Fruit fly (Drosophila melanogaster) whole organism, embryonic: ENCODE data around the gene CG8870.

ENCODE experiments used
- Bdp1 ChIP-seq: fragments of 200-800 bp; sonication (Bioruptor generic); optimal IDR thresholded peaks from 3 replicates; lab custom pipeline; 2016; ENCODE audit warnings: missing biosample characterization, missing genetic modification characterization
- CG10366 ChIP-seq: fragments of 200-800 bp; sonication (Bioruptor generic); IDR thresholded peaks from 2 replicates; pipeline ENCODE4 v1.3.6; 2022; ENCODE audit warnings: missing biosample characterization, missing genetic modification characterization
- CG10654 ChIP-seq: fragments of 200-800 bp; sonication (Bioruptor generic); optimal IDR thresholded peaks from 2 replicates; lab custom pipeline; 2016; ENCODE audit warnings: missing biosample characterization, missing genetic modification characterization
- CG11696 ChIP-seq: fragments of 200-800 bp; sonication (Bioruptor generic); IDR thresholded peaks from 2 replicates; pipeline ENCODE4 v1.3.6; 2022; ENCODE audit warnings: missing biosample characterization, missing genetic modification characterization
- CG12155 ChIP-seq: fragments of 200-800 bp; sonication (Bioruptor generic); optimal IDR thresholded peaks from 3 replicates; lab custom pipeline; 2016; ENCODE audit warnings: missing biosample characterization, missing genetic modification characterization
- CG14710 ChIP-seq: fragments of 200-800 bp; sonication (Bioruptor generic); optimal IDR thresholded peaks from 3 replicates; lab custom pipeline; 2019; ENCODE audit warnings: missing biosample characterization, mild to moderate bottlenecking, missing genetic modification characterization, moderate library complexity
- CG16813 ChIP-seq: fragments of 200-800 bp; sonication (Bioruptor generic); IDR thresholded peaks from 3 replicates; pipeline ENCODE4 v1.3.6; 2022; ENCODE audit warnings: missing biosample characterization, missing genetic modification characterization; ENCODE audit not compliant: partially characterized antibody
- CG16863 ChIP-seq: fragments of 200-800 bp; sonication (Bioruptor generic); optimal IDR thresholded peaks from 3 replicates; lab custom pipeline; 2016; ENCODE audit warnings: missing biosample characterization, missing genetic modification characterization
- CG17186 ChIP-seq: fragments of 200-800 bp; sonication (Bioruptor generic); optimal IDR thresholded peaks from 3 replicates; lab custom pipeline; 2017; ENCODE audit warnings: missing biosample characterization, missing genetic modification reagents, missing genetic modification characterization
- CG17612 ChIP-seq: fragments of 200-800 bp; sonication (Bioruptor generic); IDR thresholded peaks from 2 replicates; pipeline ENCODE4 v1.3.6; 2022; ENCODE audit warnings: missing biosample characterization, missing genetic modification characterization
- CG1792 ChIP-seq: fragments of 200-800 bp; sonication (Bioruptor generic); optimal IDR thresholded peaks from 2 replicates; lab custom pipeline; 2016; ENCODE audit warnings: missing biosample characterization, missing genetic modification characterization
- CG2202 ChIP-seq: fragments of 200-800 bp; sonication (Bioruptor generic); optimal IDR thresholded peaks from 2 replicates; lab custom pipeline; 2018; ENCODE audit warnings: missing biosample characterization, mild to moderate bottlenecking, missing genetic modification characterization
- CG2678 ChIP-seq: fragments of 200-800 bp; sonication (Bioruptor generic); optimal IDR thresholded peaks from 3 replicates; lab custom pipeline; 2019; ENCODE audit warnings: missing biosample characterization, mild to moderate bottlenecking, missing genetic modification characterization, moderate library complexity
- CG30403 ChIP-seq: fragments of 200-800 bp; sonication (Bioruptor generic); optimal IDR thresholded peaks from 3 replicates; lab custom pipeline; 2016; ENCODE audit warnings: missing biosample characterization, missing genetic modification characterization
- CG33557 ChIP-seq: fragments of 200-800 bp; sonication (Bioruptor generic); optimal IDR thresholded peaks from 2 replicates; lab custom pipeline; 2019; ENCODE audit warnings: missing biosample characterization, mild to moderate bottlenecking, missing genetic modification characterization, moderate library complexity
- CG43689 ChIP-seq: fragments of 200-800 bp; sonication (Bioruptor generic); IDR thresholded peaks from 2 replicates; pipeline ENCODE4 v1.3.6; 2022; ENCODE audit warnings: missing biosample characterization, missing genetic modification characterization
- CG4707 ChIP-seq: fragments of 200-800 bp; sonication (Bioruptor generic); optimal IDR thresholded peaks from 2 replicates; lab custom pipeline; 2018; ENCODE audit warnings: missing biosample characterization, mild to moderate bottlenecking, missing genetic modification characterization, moderate library complexity
- CG5245 ChIP-seq: fragments of 200-800 bp; sonication (Bioruptor generic); optimal IDR thresholded peaks from 3 replicates; lab custom pipeline; 2016; ENCODE audit warnings: missing biosample characterization, missing genetic modification characterization
- CG6765 ChIP-seq: fragments of 200-800 bp; sonication (Bioruptor generic); optimal IDR thresholded peaks from 3 replicates; lab custom pipeline; 2017; ENCODE audit warnings: missing biosample characterization, mild to moderate bottlenecking, missing genetic modification characterization
- CG7556 ChIP-seq: fragments of 200-800 bp; sonication (Bioruptor generic); optimal IDR thresholded peaks from 2 replicates; lab custom pipeline; 2017; ENCODE audit warnings: missing biosample characterization, mild to moderate bottlenecking, missing genetic modification characterization
- CG7928 ChIP-seq: fragments of 200-800 bp; sonication (Bioruptor generic); optimal IDR thresholded peaks from 2 replicates; lab custom pipeline; 2017; ENCODE audit warnings: missing biosample characterization, mild to moderate bottlenecking, missing genetic modification characterization
- CG8478 ChIP-seq: fragments of >200 bp; optimal IDR thresholded peaks from 2 replicates; lab custom pipeline; 2018
- CG9609 ChIP-seq: fragments of 200-800 bp; sonication (Bioruptor generic); optimal IDR thresholded peaks from 3 replicates; lab custom pipeline; 2016; ENCODE audit warnings: missing biosample characterization, missing genetic modification characterization
- Dfd ChIP-seq, 2 experiments: fragments of >200 bp; optimal IDR thresholded peaks; 2 replicates each; lab custom pipeline; 2017; ENCODE audit warnings: missing biosample characterization in 2 of 2, missing genetic modification characterization in 2 of 2
- HLH4C ChIP-seq: fragments of 200-800 bp; sonication (Bioruptor generic); IDR thresholded peaks from 3 replicates; pipeline ENCODE4 v1.3.6; 2022; ENCODE audit warnings: missing biosample characterization, missing genetic modification characterization; ENCODE audit not compliant: partially characterized antibody
- HmgD ChIP-seq: fragments of 200-800 bp; sonication (Bioruptor generic); optimal IDR thresholded peaks from 3 replicates; lab custom pipeline; 2016; ENCODE audit warnings: missing biosample characterization, missing genetic modification characterization
- Hmx ChIP-seq: fragments of 200-800 bp; sonication (Bioruptor generic); optimal IDR thresholded peaks from 2 replicates; lab custom pipeline; 2016; ENCODE audit warnings: missing biosample characterization, missing genetic modification characterization
- MBD-R2 ChIP-seq: fragments of 200-800 bp; sonication (Bioruptor generic); IDR thresholded peaks from 2 replicates; pipeline ENCODE4 v1.3.6; 2022; ENCODE audit warnings: missing biosample characterization, missing genetic modification characterization
- Mad ChIP-seq: fragments of 200-800 bp; sonication (Bioruptor generic); optimal IDR thresholded peaks from 2 replicates; lab custom pipeline; 2016; ENCODE audit warnings: missing biosample characterization, missing genetic modification characterization
- Med ChIP-seq: fragments of 200-800 bp; sonication (Bioruptor generic); peaks from one replicate; lab custom pipeline; 2016; ENCODE audit warnings: missing biosample characterization, missing genetic modification characterization, mild to moderate bottlenecking, inconsistent platforms, moderate library complexity
- Sin3A ChIP-seq: fragments of >200 bp; optimal IDR thresholded peaks from 2 replicates; lab custom pipeline; 2018
- Sox102F ChIP-seq: fragments of 200-800 bp; sonication (Bioruptor generic); optimal IDR thresholded peaks from 2 replicates; lab custom pipeline; 2018; ENCODE audit warnings: missing biosample characterization, mild to moderate bottlenecking, missing genetic modification characterization, moderate library complexity
- Stat92E ChIP-seq, 3 experiments: fragments of >200 bp in 2 of 3; fragments of 200-800 bp in 1 of 3; sonication (Bioruptor generic) in 1 of 3; optimal IDR thresholded peaks; 2 replicates each; lab custom pipeline; 2017 to 2019; ENCODE audit warnings: missing biosample characterization in 3 of 3, missing genetic modification characterization in 3 of 3, mild to moderate bottlenecking in 1 of 3, moderate library complexity in 1 of 3
- YL-1 ChIP-seq: fragments of 200-800 bp; sonication (Bioruptor generic); optimal IDR thresholded peaks from 3 replicates; lab custom pipeline; 2017; ENCODE audit warnings: missing biosample characterization, mild to moderate bottlenecking, missing genetic modification characterization
- al ChIP-seq: fragments of 200-800 bp; sonication (Bioruptor generic); IDR thresholded peaks from 2 replicates; pipeline ENCODE4 v1.3.6; 2022; ENCODE audit warnings: missing biosample characterization, missing genetic modification characterization
- corto ChIP-seq: fragments of 200-800 bp; sonication (Bioruptor generic); optimal IDR thresholded peaks from 2 replicates; lab custom pipeline; 2016; ENCODE audit warnings: missing biosample characterization, mild to moderate bottlenecking, missing genetic modification characterization, moderate library complexity
- ems ChIP-seq: fragments of 200-800 bp; sonication (Bioruptor generic); optimal IDR thresholded peaks from 3 replicates; lab custom pipeline; 2016; ENCODE audit warnings: missing biosample characterization, missing genetic modification characterization
- eve ChIP-seq, 2 experiments: fragments of >200 bp; optimal IDR thresholded peaks; 2 replicates each; lab custom pipeline; 2017; ENCODE audit warnings: missing biosample characterization in 2 of 2, missing genetic modification characterization in 2 of 2
- fru ChIP-seq: fragments of >200 bp; optimal IDR thresholded peaks from 2 replicates; lab custom pipeline; 2017
- gce ChIP-seq: fragments of 200-800 bp; sonication (Bioruptor generic); IDR thresholded peaks from 3 replicates; pipeline ENCODE4 v1.3.6; 2022; ENCODE audit warnings: missing biosample characterization, missing genetic modification characterization
- gsb-n ChIP-seq: fragments of 200-800 bp; sonication (Bioruptor generic); optimal IDR thresholded peaks from 3 replicates; lab custom pipeline; 2018; ENCODE audit warnings: missing biosample characterization, mild to moderate bottlenecking, missing genetic modification characterization
- lola ChIP-seq, 3 experiments: fragments of >200 bp in 2 of 3; fragments of 200-800 bp in 1 of 3; sonication (Bioruptor generic) in 1 of 3; optimal IDR thresholded peaks; 2 replicates each; lab custom pipeline; 2017 to 2019; ENCODE audit warnings: missing biosample characterization in 3 of 3, missing genetic modification characterization in 3 of 3, mild to moderate bottlenecking in 1 of 3, moderate library complexity in 1 of 3
- mirr ChIP-seq: fragments of 200-800 bp; sonication (Bioruptor generic); optimal IDR thresholded peaks from 3 replicates; lab custom pipeline; 2018; ENCODE audit warnings: missing biosample characterization, mild to moderate bottlenecking, missing genetic modification characterization
- psq ChIP-seq: fragments of 200-800 bp; sonication (Bioruptor generic); optimal IDR thresholded peaks from 2 replicates; lab custom pipeline; 2017; ENCODE audit warnings: missing biosample characterization, missing genetic modification characterization
- rib ChIP-seq: fragments of 200-800 bp; sonication (Bioruptor generic); IDR thresholded peaks from 2 replicates; pipeline ENCODE4 v1.3.6; 2022; ENCODE audit warnings: missing biosample characterization, missing genetic modification characterization
- sqz ChIP-seq: fragments of 200-800 bp; sonication (Bioruptor generic); optimal IDR thresholded peaks from 3 replicates; lab custom pipeline; 2018; ENCODE audit warnings: missing biosample characterization, mild to moderate bottlenecking, missing genetic modification characterization
- ttk ChIP-seq: fragments of 200-800 bp; sonication (Bioruptor generic); IDR thresholded peaks from 2 replicates; pipeline ENCODE4 v2.1.2; 2022; ENCODE audit warnings: missing biosample characterization, missing genetic modification characterization

The CG8870 gene

DNA sequence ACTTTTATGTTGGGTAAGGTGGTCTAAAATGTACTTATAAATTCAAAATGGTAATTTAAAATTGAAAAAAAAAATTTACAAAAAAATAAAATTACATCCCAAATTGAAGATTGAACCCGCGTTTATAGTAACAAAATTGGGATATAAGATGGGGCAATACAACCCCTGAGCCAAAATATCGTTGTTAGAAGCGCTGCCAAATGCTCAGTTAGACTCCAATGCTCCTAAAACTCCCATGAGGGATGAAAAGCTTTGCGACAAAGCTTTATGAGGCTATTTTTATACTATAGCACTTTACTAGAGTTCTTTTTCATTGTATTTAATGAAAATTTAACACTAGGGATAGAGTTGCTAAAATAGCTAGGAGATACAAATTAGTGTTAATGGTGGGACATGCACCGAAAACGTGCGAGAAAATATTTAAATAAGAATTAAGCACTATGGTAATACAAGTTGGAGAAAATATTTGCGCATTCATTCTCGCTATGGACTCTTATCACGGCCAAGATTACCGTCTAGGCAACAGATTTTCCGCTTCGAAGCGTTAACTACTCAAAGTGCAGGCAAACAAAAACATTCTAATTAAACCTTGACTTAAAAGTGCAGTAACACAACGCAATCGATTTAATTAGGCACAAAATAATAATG is 16.2 kb upstream of the CG8870 start:
- TF ChIP-seq HLH4C (GFP tag; lab: Robert Waterston, UW) (0 out of 3 replicates have a peak, but pooled peaks have one; percentile 44), CG16813 (GFP tag; lab: Robert Waterston, UW) (no peak), CG2202 (no peak), eve (GFP tag; optimal IDR thresholded peaks at IDR 0.05; lab: Kevin White, UChicago) (peak in 1 of 2 experiments; percentile 80), psq (GFP tag; lab: Kevin White, UChicago) (no peak), CG30403 (GFP tag; lab: Kevin White, UChicago) (no peak), CG5245 (GFP tag; lab: Kevin White, UChicago) (no peak), YL-1 (GFP tag; lab: Kevin White, UChicago) (no peak), CG10366 (no peak), CG6765 (GFP tag; lab: Kevin White, UChicago) (no peak), CG14710 (no peak), gce (GFP tag; lab: Robert Waterston, UW) (no peak), Hmx (GFP tag; lab: Kevin White, UChicago) (no peak), Bdp1 (GFP tag; lab: Kevin White, UChicago) (peak; percentile 96), Mad (no peak), Med (GFP tag; lab: Kevin White, UChicago) (peak; percentile 23), ems (GFP tag; lab: Kevin White, UChicago) (no peak), gsb-n (tag; lab: Kevin White, UChicago) (no peak), CG8478 (lab: Kevin White, UChicago) (no peak), CG7556 (no peak)
- TF ChIP-seq, all 482 proteins: peak for 4

DNA sequence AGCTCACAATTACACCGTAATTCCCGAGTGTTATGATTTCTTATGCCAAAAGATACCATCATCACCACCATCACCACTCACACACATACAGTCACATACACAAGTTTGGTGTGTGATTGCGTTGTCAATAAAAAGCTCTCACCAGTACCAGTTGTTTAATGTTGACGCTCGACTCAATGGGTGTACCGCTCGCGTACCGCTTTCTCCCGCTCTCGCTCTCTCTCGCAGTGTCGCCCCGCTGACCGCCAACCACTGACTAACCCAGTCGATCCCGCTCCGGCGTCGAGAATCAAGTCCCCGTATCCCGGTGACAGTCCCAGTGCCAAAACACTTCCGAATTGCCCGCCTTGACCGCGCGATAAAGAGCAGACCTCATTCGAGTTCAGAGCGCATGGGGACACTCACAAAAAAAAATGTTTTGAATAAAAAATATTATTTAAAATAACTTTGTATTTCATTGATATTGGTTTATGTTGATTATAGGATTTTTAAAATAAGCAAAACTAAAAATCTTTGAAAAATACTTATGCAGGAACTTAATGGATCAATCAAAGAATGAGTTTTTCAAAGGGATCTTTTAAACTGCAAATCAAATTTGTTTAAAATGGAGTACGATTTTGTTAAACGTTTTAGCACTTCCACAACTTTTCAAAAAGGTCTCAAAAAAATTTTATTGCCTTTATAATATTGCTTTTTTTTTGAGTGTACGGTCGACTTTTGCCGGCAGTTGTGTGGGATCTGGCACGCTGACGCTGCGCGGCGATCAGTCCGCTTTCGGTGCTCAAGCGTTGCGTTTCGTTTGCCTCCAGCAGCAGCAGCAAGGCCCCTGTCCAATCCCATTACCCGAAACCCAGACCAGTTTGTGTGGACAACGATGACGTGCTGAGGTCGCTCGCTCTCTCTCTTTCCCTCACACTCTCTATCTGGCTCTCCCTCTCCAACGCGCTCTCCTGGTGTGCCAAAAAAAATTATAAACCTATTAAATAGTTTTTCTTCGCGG is 15.2 kb upstream of the CG8870 start, which contains the start of gene Dic1:
Gene Dic1, plus strand, starts transcription at position 764 of the 1,000 bp plus-strand sequence.
- TF ChIP-seq CG43689 (GFP tag; lab: Robert Waterston, UW) (peak; percentile 70; the same call in 1 of the 2 replicates), al (GFP tag; lab: Robert Waterston, UW) (peak; percentile 91), CG12155 (GFP tag; lab: Kevin White, UChicago) (peak; percentile 95), Dfd (GFP tag; optimal IDR thresholded peaks at IDR 0.05; lab: Kevin White, UChicago) (peak in 1 of 2 experiments; percentile 35), CG33557 (GFP tag; lab: Kevin White, UChicago) (peak; percentile 90), CG4707 (GFP tag; lab: Kevin White, UChicago) (peak; percentile 77), CG7928 (GFP tag; lab: Kevin White, UChicago) (peak; percentile 80), CG17186 (GFP tag; lab: Kevin White, UChicago) (peak; percentile 80), Stat92E (GFP tag; optimal IDR thresholded peaks at IDR 0.05; lab: Kevin White, UChicago) (no peak), rib (peak; percentile 79), CG1792 (GFP tag; lab: Kevin White, UChicago) (peak; percentile 84), CG10654 (peak; percentile 93), CG16863 (GFP tag; lab: Kevin White, UChicago) (peak; percentile 87), ttk (GFP tag; lab: Robert Waterston, UW) (peak; percentile 85), lola (GFP tag; optimal IDR thresholded peaks at IDR 0.05; lab: Kevin White, UChicago) (peak in 1 of 3 experiments; percentile 97), Sox102F (GFP tag; lab: Kevin White, UChicago) (peak; percentile 98), fru (lab: Kevin White, UChicago) (no peak), CG11696 (peak; percentile 57), mirr (GFP tag; lab: Kevin White, UChicago) (peak; percentile 14), CG10366 (peak; percentile 89), MBD-R2 (GFP tag; lab: Robert Waterston, UW) (peak; percentile 84), sqz (GFP tag; lab: Kevin White, UChicago) (peak; percentile 96), Sin3A (no peak), corto (peak; percentile 84), CG2678 (tag; lab: Kevin White, UChicago) (peak; percentile 99), HmgD (GFP tag; lab: Kevin White, UChicago) (peak; percentile 42), psq (GFP tag; lab: Kevin White, UChicago) (peak; percentile 87), CG9609 (GFP tag; lab: Kevin White, UChicago) (peak; percentile 89), CG17612 (GFP tag; lab: Robert Waterston, UW) (peak; percentile 77)
